Worm (Caenorhabditis elegans) whole organism, early embryonic: ENCODE measurements around the gene fbxa-3.

Experiments used
- F13C5.2 ChIP-seq: sonication (generic microtip); optimal IDR thresholded peaks from 2 replicates; lab custom pipeline; 2017; ENCODE audit warnings: mild to moderate bottlenecking, missing genetic modification characterization, inconsistent platforms, missing compliant biosample characterization
- ama-1 ChIP-seq: fragments of 150-350 bp; optimal IDR thresholded peaks from 2 replicates; lab custom pipeline; 2014
- ceh-13 ChIP-seq: fragments of 200-800 bp; sonication (Bioruptor generic); optimal IDR thresholded peaks from 2 replicates; lab custom pipeline; 2018; ENCODE audit warnings: mild to moderate bottlenecking, missing genetic modification characterization, missing compliant biosample characterization
- hnd-1 ChIP-seq: sonication (generic microtip); optimal IDR thresholded peaks from 2 replicates; lab custom pipeline; 2016; ENCODE audit warnings: missing genetic modification characterization, missing compliant biosample characterization
- tbx-37 ChIP-seq: fragments of 200-800 bp; sonication (Bioruptor generic); conservative IDR thresholded peaks from 2 replicates; pipeline ENCODE4 v1.3.6; 2022; ENCODE audit warnings: missing genetic modification reagents, missing genetic modification characterization, missing compliant biosample characterization

DNA sequence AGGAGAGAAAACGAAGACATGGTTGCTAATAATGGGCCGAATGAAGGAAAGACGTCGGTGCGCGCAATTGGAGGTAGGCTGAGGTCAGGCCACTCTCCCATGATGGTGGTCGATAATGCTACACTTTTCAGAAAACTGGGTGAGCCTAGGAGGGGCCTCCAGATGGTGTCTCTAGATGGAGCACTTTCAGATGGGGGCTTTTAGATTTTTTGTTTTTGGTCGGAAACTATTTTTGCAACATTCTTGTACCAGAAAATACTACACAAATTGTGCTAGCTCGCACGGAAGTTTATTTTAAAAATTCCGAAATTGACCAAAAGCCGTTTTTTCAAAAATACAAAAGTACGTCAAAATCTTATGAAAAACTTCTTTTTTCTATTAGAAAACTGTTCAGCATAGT, 2.4 kb downstream of the fbxa-3 start, which contains the start of gene fbxb-10:
- no peak for TF ChIP-seq ceh-13 (GFP tag; lab: Kevin White, UChicago)
- TF ChIP-seq hnd-1 (tag; lab: Kevin White, UChicago) = no peak
- TF ChIP-seq F13C5.2 (tag; lab: Kevin White, UChicago) = no peak
- TF ChIP-seq tbx-37 (GFP tag; lab: Robert Waterston, UW) = no peak
- no peak for TF ChIP-seq ama-1
